Worm (Caenorhabditis elegans): ENCODE data around the gene gmpr-1.

ce11 chrV:4410643-4411042 lies 39.5 kb upstream of the gmpr-1 start, which contains the start of gene Y47D7A.3:
- TF ChIP-seq dmd-9 (GFP tag; IDR thresholded peaks at IDR 0.05) (no peak), ztf-11 (tag; optimal IDR thresholded peaks at IDR 0.05) (no peak)
